Worm (Caenorhabditis elegans) whole organism, young adult: ENCODE results near the gene syx-6.

Source experiments
- B0261.1 ChIP-seq: sonication (generic microtip); optimal IDR thresholded peaks from 2 replicates; lab custom pipeline; 2016; ENCODE audit warnings: mild to moderate bottlenecking, missing genetic modification characterization, moderate library complexity, missing compliant biosample characterization
- C06A6.2 ChIP-seq: fragments of 200-800 bp; sonication (Bioruptor generic); conservative IDR thresholded peaks from 2 replicates; pipeline ENCODE4 v1.3.6; 2022; ENCODE audit warnings: missing genetic modification characterization, missing compliant biosample characterization
- F33H1.4 ChIP-seq: fragments of 200-800 bp; sonication (Bioruptor generic); IDR thresholded peaks from 2 replicates; pipeline ENCODE4 v1.3.6; 2022; ENCODE audit warnings: missing genetic modification reagents, missing genetic modification characterization, missing compliant biosample characterization
- F37B4.10 ChIP-seq: fragments of 200-800 bp; sonication (Bioruptor generic); IDR thresholded peaks from 2 replicates; pipeline ENCODE4 v1.3.6; 2022; ENCODE audit warnings: missing genetic modification characterization, missing compliant biosample characterization
- F49E8.2 ChIP-seq: sonication (generic microtip); optimal IDR thresholded peaks from 3 replicates; lab custom pipeline; 2017; ENCODE audit warnings: missing genetic modification characterization, mild to moderate bottlenecking, missing compliant biosample characterization, antibody characterized with exemption, moderate library complexity; ENCODE audit not compliant: insufficient read depth
- F57C9.4 ChIP-seq: sonication (generic microtip); optimal IDR thresholded peaks from 2 replicates; lab custom pipeline; 2017; ENCODE audit warnings: mild to moderate bottlenecking, missing genetic modification characterization, missing compliant biosample characterization
- K11D2.4 ChIP-seq: fragments of 200-800 bp; sonication (Bioruptor generic); IDR thresholded peaks from 2 replicates; pipeline ENCODE4 v1.3.6; 2022; ENCODE audit warnings: missing genetic modification reagents, missing genetic modification characterization, missing compliant biosample characterization
- T26A5.8 ChIP-seq: sonication (generic microtip); optimal IDR thresholded peaks from 2 replicates; lab custom pipeline; 2016; ENCODE audit warnings: missing genetic modification characterization, missing compliant biosample characterization
- Y53F4B.3 ChIP-seq: fragments of 200-800 bp; sonication (Bioruptor generic); IDR thresholded peaks from 2 replicates; pipeline ENCODE4 v1.3.6; 2022; ENCODE audit warnings: missing genetic modification reagents, missing genetic modification characterization, missing compliant biosample characterization
- Y53G8AR.9 ChIP-seq: fragments of 200-800 bp; sonication (Bioruptor generic); conservative IDR thresholded peaks from 2 replicates; pipeline ENCODE4 v1.3.6; 2022; ENCODE audit warnings: missing genetic modification reagents, missing genetic modification characterization, missing compliant biosample characterization
- akir-1 ChIP-seq: fragments of 200-800 bp; sonication (Bioruptor generic); optimal IDR thresholded peaks from 2 replicates; lab custom pipeline; 2018; ENCODE audit warnings: mild to moderate bottlenecking, missing genetic modification characterization, moderate library complexity, missing compliant biosample characterization
- aptf-3 ChIP-seq: fragments of 200-800 bp; sonication (Bioruptor generic); IDR thresholded peaks from 2 replicates; pipeline ENCODE4 v1.3.6; 2022; ENCODE audit warnings: missing genetic modification characterization, missing compliant biosample characterization
- athp-1 ChIP-seq: sonication (generic microtip); optimal IDR thresholded peaks from 2 replicates; lab custom pipeline; 2017; ENCODE audit warnings: mild to moderate bottlenecking, missing genetic modification characterization, missing compliant biosample characterization
- ccch-3 ChIP-seq: fragments of 200-800 bp; sonication (Bioruptor generic); optimal IDR thresholded peaks from 2 replicates; lab custom pipeline; 2018; ENCODE audit warnings: mild to moderate bottlenecking, missing genetic modification characterization, missing compliant biosample characterization
- dox-1 ChIP-seq: fragments of 200-800 bp; sonication (Bioruptor generic); IDR thresholded peaks from 2 replicates; pipeline ENCODE4 v1.3.6; 2022; ENCODE audit warnings: missing genetic modification reagents, missing genetic modification characterization, missing compliant biosample characterization
- dpff-1 ChIP-seq: sonication (generic microtip); optimal IDR thresholded peaks from 2 replicates; lab custom pipeline; 2017; ENCODE audit warnings: mild to moderate bottlenecking, missing genetic modification characterization, missing compliant biosample characterization
- efl-1 ChIP-seq: fragments of 150-350 bp; optimal IDR thresholded peaks from 2 replicates; lab custom pipeline; 2014; ENCODE audit warnings: missing biosample characterization, missing genetic modification reagents, missing genetic modification characterization
- egl-44 ChIP-seq: fragments of 200-800 bp; sonication (Bioruptor generic); IDR thresholded peaks from 2 replicates; pipeline ENCODE4 v1.3.6; 2022; ENCODE audit warnings: missing genetic modification reagents, missing genetic modification characterization, missing compliant biosample characterization
- egrh-3 ChIP-seq: fragments of 200-800 bp; sonication (Bioruptor generic); IDR thresholded peaks from 2 replicates; pipeline ENCODE4 v1.3.6; 2022; ENCODE audit warnings: missing genetic modification reagents, missing genetic modification characterization, missing compliant biosample characterization
- hlh-12 ChIP-seq: sonication (generic microtip); optimal IDR thresholded peaks from 2 replicates; lab custom pipeline; 2016; ENCODE audit warnings: missing genetic modification characterization, missing compliant biosample characterization
- hmg-20 ChIP-seq: fragments of 200-800 bp; sonication (Bioruptor generic); IDR thresholded peaks from 2 replicates; pipeline ENCODE4 v1.3.6; 2022; ENCODE audit warnings: missing genetic modification reagents, missing genetic modification characterization, missing compliant biosample characterization
- lag-1 ChIP-seq: fragments of 200-800 bp; sonication (Bioruptor generic); IDR thresholded peaks from 2 replicates; pipeline ENCODE4 v1.3.6; 2022; ENCODE audit warnings: missing genetic modification reagents, missing genetic modification characterization, missing compliant biosample characterization
- lin-26 ChIP-seq: fragments of 200-800 bp; sonication (Bioruptor generic); IDR thresholded peaks from 2 replicates; pipeline ENCODE4 v1.3.6; 2022; ENCODE audit warnings: missing genetic modification reagents, missing genetic modification characterization, missing compliant biosample characterization
- lin-35 ChIP-seq, 3 experiments: fragments of 150-350 bp in 2 of 3; sonication (generic microtip) in 1 of 3; optimal IDR thresholded peaks; 2 replicates each; lab custom pipeline; 2014 to 2018; ENCODE audit warnings: missing biosample characterization in 3 of 3, missing genetic modification characterization in 3 of 3, missing genetic modification reagents in 3 of 3
- lin-40 ChIP-seq: sonication (generic microtip); optimal IDR thresholded peaks from 2 replicates; lab custom pipeline; 2016; ENCODE audit warnings: missing genetic modification characterization, mild to moderate bottlenecking, missing compliant biosample characterization, missing genotype, missing genetic modification reagents
- lin-54 ChIP-seq: fragments of 200-800 bp; sonication (Bioruptor generic); optimal IDR thresholded peaks from 2 replicates; lab custom pipeline; 2018; ENCODE audit warnings: mild to moderate bottlenecking, missing genetic modification characterization, missing compliant biosample characterization
- lsy-27 ChIP-seq: sonication (generic microtip); optimal IDR thresholded peaks from 2 replicates; lab custom pipeline; 2017; ENCODE audit warnings: missing genetic modification characterization, mild to moderate bottlenecking, missing compliant biosample characterization, antibody characterized with exemption, missing genotype, borderline replicate concordance; ENCODE audit not compliant: insufficient read depth
- madf-3 ChIP-seq: fragments of 200-800 bp; sonication (Bioruptor generic); IDR thresholded peaks from 2 replicates; pipeline ENCODE4 v1.3.6; 2022; ENCODE audit warnings: missing genetic modification reagents, missing genetic modification characterization, missing compliant biosample characterization
- madf-8 ChIP-seq: fragments of 200-800 bp; sonication (Bioruptor generic); conservative IDR thresholded peaks from 2 replicates; pipeline ENCODE4 v1.3.6; 2022; ENCODE audit warnings: missing genetic modification reagents, missing genetic modification characterization, missing compliant biosample characterization
- mel-28 ChIP-seq: sonication (generic microtip); optimal IDR thresholded peaks from 2 replicates; lab custom pipeline; 2016; ENCODE audit warnings: borderline replicate concordance, mild to moderate bottlenecking, missing genetic modification characterization, missing compliant biosample characterization
- mes-4 ChIP-seq: sonication (generic microtip); optimal IDR thresholded peaks from 2 replicates; lab custom pipeline; 2016; ENCODE audit warnings: missing genotype, missing genetic modification characterization, missing compliant biosample characterization
- nfyb-1 ChIP-seq: fragments of 200-800 bp; sonication (Bioruptor generic); IDR thresholded peaks from 2 replicates; pipeline ENCODE4 v1.3.6; 2022; ENCODE audit warnings: missing genetic modification reagents, missing genetic modification characterization, missing compliant biosample characterization
- nhr-80 ChIP-seq: sonication (generic microtip); optimal IDR thresholded peaks from 2 replicates; lab custom pipeline; 2016; ENCODE audit warnings: missing genetic modification characterization, missing compliant biosample characterization
- nhr-90 ChIP-seq: sonication (generic microtip); optimal IDR thresholded peaks from 2 replicates; lab custom pipeline; 2016; ENCODE audit warnings: missing genotype, mild to moderate bottlenecking, missing genetic modification characterization, missing compliant biosample characterization
- repo-1 ChIP-seq: sonication (generic microtip); optimal IDR thresholded peaks from 2 replicates; lab custom pipeline; 2017; ENCODE audit warnings: mild to moderate bottlenecking, missing genetic modification characterization, missing compliant biosample characterization
- sea-2 ChIP-seq: fragments of 200-800 bp; sonication (Bioruptor generic); IDR thresholded peaks from 2 replicates; pipeline ENCODE4 v1.3.6; 2022; ENCODE audit warnings: missing genetic modification characterization, missing compliant biosample characterization
- snpc-1.1 ChIP-seq: sonication (generic microtip); optimal IDR thresholded peaks from 2 replicates; lab custom pipeline; 2017; ENCODE audit warnings: missing genetic modification characterization, mild to moderate bottlenecking, missing compliant biosample characterization, antibody characterized with exemption, moderate library complexity, missing genotype, missing genetic modification reagents; ENCODE audit not compliant: insufficient read depth
- snpc-1.3 ChIP-seq: sonication (generic microtip); optimal IDR thresholded peaks from 2 replicates; lab custom pipeline; 2017; ENCODE audit warnings: missing genetic modification characterization, mild to moderate bottlenecking, missing compliant biosample characterization, antibody characterized with exemption, moderate library complexity, missing genotype, missing genetic modification reagents; ENCODE audit not compliant: insufficient read depth
- snpc-4 ChIP-seq, 5 experiments: fragments of 150-350 bp in 1 of 5; sonication (generic microtip) in 4 of 5; optimal IDR thresholded peaks; 2 replicates each; lab custom pipeline; 2014 to 2018; ENCODE audit warnings: missing genetic modification characterization in 5 of 5, missing biosample characterization in 3 of 5, antibody characterized with exemption in 2 of 5, mild to moderate bottlenecking in 2 of 5, missing compliant biosample characterization in 2 of 5, missing genotype in 2 of 5, moderate library complexity in 2 of 5, missing genetic modification reagents in 1 of 5
- unc-62 ChIP-seq: fragments of 150-350 bp; optimal IDR thresholded peaks from 2 replicates; lab custom pipeline; 2014; ENCODE audit warnings: missing biosample characterization, missing genetic modification reagents, missing genetic modification characterization
- zfh-2 ChIP-seq: fragments of 200-800 bp; sonication (Bioruptor generic); conservative IDR thresholded peaks from 2 replicates; pipeline ENCODE4 v1.3.6; 2022; ENCODE audit warnings: missing genetic modification reagents, missing genetic modification characterization, missing compliant biosample characterization
- ztf-22 ChIP-seq: fragments of 200-800 bp; sonication (Bioruptor generic); optimal IDR thresholded peaks from 2 replicates; lab custom pipeline; 2018; ENCODE audit warnings: mild to moderate bottlenecking, missing genetic modification characterization, moderate library complexity, missing compliant biosample characterization
- ztf-25 ChIP-seq: fragments of 200-800 bp; sonication (Bioruptor generic); IDR thresholded peaks from 2 replicates; pipeline ENCODE4 v1.3.6; 2022; ENCODE audit warnings: missing genetic modification reagents, missing genetic modification characterization, missing compliant biosample characterization

The syx-6 gene

ce11 chrX:3126233-3126632 is 38.1 kb upstream of the syx-6 start:
- TF ChIP-seq ccch-3 (GFP tag; lab: Kevin White, UChicago) (no peak), zfh-2 (GFP tag; lab: Robert Waterston, UW) (0 out of 2 replicates have a peak, but pooled peaks have one; percentile 31)

ce11 chrX:3126979-3127378 is 37.3 kb upstream of the syx-6 start, which contains the start of gene spc-1:
Gene spc-1 (minus strand): TSS chrX:3127079.
- no peak for TF ChIP-seq sea-2
- no peak for TF ChIP-seq F37B4.10 (GFP tag; lab: Robert Waterston, UW)
- TF ChIP-seq F49E8.2: no peak
- no peak for TF ChIP-seq mel-28 (tag; lab: Kevin White, UChicago)
- TF ChIP-seq egrh-3 (GFP tag; lab: Robert Waterston, UW): no peak
- TF ChIP-seq ztf-25 (GFP tag; lab: Robert Waterston, UW): no peak

ce11 chrX:3127626-3128142 is 36.6 kb upstream of the syx-6 start:
- TF ChIP-seq Y53F4B.3 (GFP tag; lab: Robert Waterston, UW) (no peak), egl-44 (GFP tag; lab: Robert Waterston, UW) (peak; percentile 88), ztf-22 (GFP tag; lab: Kevin White, UChicago) (peak; percentile 87), C06A6.2 (GFP tag; lab: Robert Waterston, UW) (peak; percentile 72), lin-54 (peak; percentile 54), aptf-3 (no peak), madf-8 (GFP tag; lab: Robert Waterston, UW) (no peak), dox-1 (GFP tag; lab: Robert Waterston, UW) (peak; percentile 94), hlh-12 (no peak), snpc-1.1 (tag; lab: Kevin White, UChicago) (peak; percentile 23), hmg-20 (GFP tag; lab: Robert Waterston, UW) (0 out of 2 replicates have a peak, but pooled peaks have one; percentile 31), snpc-4 (GFP tag; optimal IDR thresholded peaks at IDR 0.05; lab: Kevin White, UChicago) (peak; percentile 55), snpc-4 (tag; optimal IDR thresholded peaks at IDR 0.05; lab: Kevin White, UChicago) (peak; percentile 56 to 76 (median 62)), nhr-80 (peak; percentile 95), lin-40 (tag; lab: Kevin White, UChicago) (peak; percentile 93), lag-1 (GFP tag; lab: Robert Waterston, UW) (no peak), B0261.1 (peak; percentile 13), lin-35 (GFP tag; optimal IDR thresholded peaks at IDR 0.05; lab: Kevin White, UChicago) (peak in 1 of 3 experiments; percentile 69), efl-1 (GFP tag; lab: Kevin White, UChicago) (no peak), F57C9.4 (tag; lab: Kevin White, UChicago) (no peak), F33H1.4 (0 out of 2 replicates have a peak, but pooled peaks have one; percentile 8), repo-1 (peak; percentile 83), lin-26 (peak; percentile 79), unc-62 (GFP tag; lab: Kevin White, UChicago) (peak; percentile 33), Y53G8AR.9 (GFP tag; lab: Robert Waterston, UW) (0 out of 2 replicates have a peak, but pooled peaks have one; percentile 44), K11D2.4 (GFP tag; lab: Robert Waterston, UW) (peak; percentile 76), nfyb-1 (peak; percentile 74), lsy-27 (tag; lab: Kevin White, UChicago) (no peak), athp-1 (tag; lab: Kevin White, UChicago) (peak; percentile 33), nhr-90 (tag; lab: Kevin White, UChicago) (peak; percentile 65), dpff-1 (tag; lab: Kevin White, UChicago) (no peak), T26A5.8 (tag; lab: Kevin White, UChicago) (no peak), ztf-25 (GFP tag; lab: Robert Waterston, UW) (no peak), akir-1 (GFP tag; lab: Kevin White, UChicago) (no peak), snpc-1.3 (tag; lab: Kevin White, UChicago) (no peak), egrh-3 (GFP tag; lab: Robert Waterston, UW) (peak; percentile 76), mes-4 (tag; lab: Kevin White, UChicago) (no peak), madf-3 (GFP tag; lab: Robert Waterston, UW) (no peak)
